Fruit fly (Drosophila melanogaster) whole organism, embryonic: ENCODE measurements around the gene Rpn2.

ENCODE experiments used
- Abd-B ChIP-seq: fragments of 200-800 bp; sonication (Bioruptor generic); optimal IDR thresholded peaks from 2 replicates; lab custom pipeline; 2018; ENCODE audit warnings: missing biosample characterization, mild to moderate bottlenecking, missing genetic modification characterization, moderate library complexity
- Atf-2 ChIP-seq: fragments of 200-800 bp; sonication (Bioruptor generic); optimal IDR thresholded peaks from 2 replicates; lab custom pipeline; 2016; ENCODE audit warnings: missing biosample characterization, missing genetic modification characterization
- Atf3 ChIP-seq: fragments of 200-800 bp; sonication (Bioruptor generic); optimal IDR thresholded peaks from 3 replicates; lab custom pipeline; 2016; ENCODE audit warnings: missing biosample characterization, missing genetic modification characterization
- Bteb2 ChIP-seq: fragments of 200-800 bp; sonication (Bioruptor generic); optimal IDR thresholded peaks from 2 replicates; lab custom pipeline; 2016; ENCODE audit warnings: missing biosample characterization, missing genetic modification characterization
- CG11695 ChIP-seq: fragments of 200-800 bp; sonication (Bioruptor generic); IDR thresholded peaks from 3 replicates; pipeline ENCODE4 v1.3.6; 2022; ENCODE audit warnings: missing biosample characterization, missing genetic modification characterization
- CG12299 ChIP-seq: fragments of 200-800 bp; sonication (Bioruptor generic); optimal IDR thresholded peaks from 2 replicates; lab custom pipeline; 2018; ENCODE audit warnings: missing biosample characterization, mild to moderate bottlenecking, missing genetic modification characterization
- CG13296 ChIP-seq: fragments of 200-800 bp; sonication (Bioruptor generic); optimal IDR thresholded peaks from 3 replicates; lab custom pipeline; 2018; ENCODE audit warnings: missing biosample characterization, mild to moderate bottlenecking, missing genetic modification characterization
- CG13624 ChIP-seq: fragments of 200-800 bp; sonication (Bioruptor generic); optimal IDR thresholded peaks from 2 replicates; lab custom pipeline; 2016; ENCODE audit warnings: missing biosample characterization, missing genetic modification characterization
- CG14050 ChIP-seq: fragments of 200-800 bp; sonication (Bioruptor generic); IDR thresholded peaks from 3 replicates; pipeline ENCODE4 v1.3.6; 2022; ENCODE audit warnings: missing biosample characterization, missing genetic modification characterization
- CG17359 ChIP-seq: fragments of 200-800 bp; sonication (Bioruptor generic); optimal IDR thresholded peaks from 3 replicates; lab custom pipeline; 2018; ENCODE audit warnings: missing biosample characterization, mild to moderate bottlenecking, missing genetic modification characterization, moderate library complexity
- CG17802 ChIP-seq: fragments of 200-800 bp; sonication (Bioruptor generic); optimal IDR thresholded peaks from 2 replicates; lab custom pipeline; 2018; ENCODE audit warnings: missing biosample characterization, mild to moderate bottlenecking, missing genetic modification characterization, moderate library complexity
- CG18262 ChIP-seq: fragments of 200-800 bp; optimal IDR thresholded peaks from 3 replicates; lab custom pipeline; 2019; ENCODE audit warnings: missing biosample characterization, mild to moderate bottlenecking, missing genetic modification characterization, moderate library complexity
- CG18476 ChIP-seq: fragments of 200-800 bp; sonication (Bioruptor generic); optimal IDR thresholded peaks from 2 replicates; lab custom pipeline; 2016; ENCODE audit warnings: missing biosample characterization, mild to moderate bottlenecking, missing genetic modification characterization
- CG2678 ChIP-seq: fragments of 200-800 bp; sonication (Bioruptor generic); optimal IDR thresholded peaks from 3 replicates; lab custom pipeline; 2019; ENCODE audit warnings: missing biosample characterization, mild to moderate bottlenecking, missing genetic modification characterization, moderate library complexity
- CG31441 ChIP-seq: fragments of 200-800 bp; sonication (Bioruptor generic); IDR thresholded peaks from 2 replicates; pipeline ENCODE4 v1.3.6; 2022; ENCODE audit warnings: missing biosample characterization, missing genetic modification characterization
- CG3163 ChIP-seq: fragments of 200-800 bp; sonication (Bioruptor generic); optimal IDR thresholded peaks from 3 replicates; lab custom pipeline; 2016; ENCODE audit warnings: missing biosample characterization, missing genetic modification characterization
- CG3838 ChIP-seq: fragments of 200-800 bp; sonication (Bioruptor generic); optimal IDR thresholded peaks from 3 replicates; lab custom pipeline; 2016; ENCODE audit warnings: missing biosample characterization, missing genetic modification characterization
- CG4360 ChIP-seq: fragments of 200-800 bp; sonication (Bioruptor generic); IDR thresholded peaks from 2 replicates; pipeline ENCODE4 v1.3.6; 2022; ENCODE audit warnings: missing biosample characterization, missing genetic modification characterization
- CG4424 ChIP-seq: fragments of 200-800 bp; sonication (Bioruptor generic); optimal IDR thresholded peaks from 3 replicates; lab custom pipeline; 2016; ENCODE audit warnings: missing biosample characterization, missing genetic modification characterization
- CG4730 ChIP-seq: fragments of 200-800 bp; sonication (Bioruptor generic); IDR thresholded peaks from 2 replicates; pipeline ENCODE4 v1.3.6; 2022; ENCODE audit warnings: missing biosample characterization, missing genetic modification characterization
- CG6272 ChIP-seq: fragments of 200-800 bp; sonication (Bioruptor generic); IDR thresholded peaks from 2 replicates; pipeline ENCODE4 v1.3.6; 2022; ENCODE audit warnings: missing biosample characterization, missing genetic modification characterization
- CG6683 ChIP-seq: fragments of 200-800 bp; sonication (Bioruptor generic); optimal IDR thresholded peaks from 2 replicates; lab custom pipeline; 2017; ENCODE audit warnings: missing biosample characterization, mild to moderate bottlenecking, missing genetic modification characterization, missing genetic modification reagents
- CG7556 ChIP-seq: fragments of 200-800 bp; sonication (Bioruptor generic); optimal IDR thresholded peaks from 2 replicates; lab custom pipeline; 2017; ENCODE audit warnings: missing biosample characterization, mild to moderate bottlenecking, missing genetic modification characterization
- CG8359 ChIP-seq: fragments of 200-800 bp; sonication (Bioruptor generic); optimal IDR thresholded peaks from 2 replicates; lab custom pipeline; 2017; ENCODE audit warnings: missing biosample characterization, mild to moderate bottlenecking, missing genetic modification characterization, borderline replicate concordance
- CG8388 ChIP-seq: fragments of 200-800 bp; sonication (Bioruptor generic); optimal IDR thresholded peaks from 2 replicates; lab custom pipeline; 2019; ENCODE audit warnings: missing biosample characterization, mild to moderate bottlenecking, missing genetic modification characterization, moderate library complexity
- Ets65A ChIP-seq: fragments of 200-800 bp; sonication (Bioruptor generic); peaks from one replicate; lab custom pipeline; 2016; ENCODE audit warnings: missing biosample characterization, missing genetic modification characterization
- HLH54F ChIP-seq: fragments of 200-800 bp; sonication (Bioruptor generic); optimal IDR thresholded peaks from 3 replicates; lab custom pipeline; 2016; ENCODE audit warnings: missing biosample characterization, missing genetic modification characterization
- Hr39 ChIP-seq: fragments of >200 bp; optimal IDR thresholded peaks from 2 replicates; lab custom pipeline; 2017
- NC2β ChIP-seq: fragments of 200-800 bp; sonication (Bioruptor generic); optimal IDR thresholded peaks from 2 replicates; lab custom pipeline; 2016; ENCODE audit warnings: missing biosample characterization, missing genetic modification characterization
- NFAT ChIP-seq: fragments of 200-800 bp; sonication (Bioruptor generic); IDR thresholded peaks from 2 replicates; pipeline ENCODE4 v1.3.6; 2022; ENCODE audit warnings: missing biosample characterization, missing genetic modification characterization
- Poxn ChIP-seq: fragments of 200-800 bp; sonication (Bioruptor generic); IDR thresholded peaks from 2 replicates; pipeline ENCODE4 v1.3.6; 2022; ENCODE audit warnings: missing biosample characterization, missing genetic modification characterization
- Side ChIP-seq: fragments of 200-800 bp; sonication (Bioruptor generic); optimal IDR thresholded peaks from 2 replicates; lab custom pipeline; 2016; ENCODE audit warnings: missing biosample characterization, missing genetic modification characterization
- Sin3A ChIP-seq: fragments of >200 bp; optimal IDR thresholded peaks from 2 replicates; lab custom pipeline; 2018
- Sry-δ ChIP-seq: fragments of 200-800 bp; sonication (Bioruptor generic); optimal IDR thresholded peaks from 2 replicates; lab custom pipeline; 2016; ENCODE audit warnings: missing biosample characterization, missing genetic modification characterization
- TFAM ChIP-seq: fragments of 200-800 bp; sonication (Bioruptor generic); optimal IDR thresholded peaks from 2 replicates; lab custom pipeline; 2017; ENCODE audit warnings: missing biosample characterization, missing genetic modification characterization, inconsistent platforms
- ab ChIP-seq: fragments of 200-800 bp; sonication (Bioruptor generic); optimal IDR thresholded peaks from 2 replicates; lab custom pipeline; 2016; ENCODE audit warnings: missing biosample characterization, missing genetic modification characterization
- cas ChIP-seq: fragments of 200-800 bp; sonication (Bioruptor generic); IDR thresholded peaks from 2 replicates; pipeline ENCODE4 v1.3.6; 2022; ENCODE audit warnings: missing biosample characterization, missing genetic modification characterization
- chn ChIP-seq: fragments of 200-800 bp; sonication (Bioruptor generic); optimal IDR thresholded peaks from 2 replicates; lab custom pipeline; 2016; ENCODE audit warnings: missing biosample characterization, missing genetic modification characterization
- ci ChIP-seq: fragments of 200-800 bp; sonication (Bioruptor generic); IDR thresholded peaks from 3 replicates; pipeline ENCODE4 v1.3.6; 2022; ENCODE audit warnings: missing biosample characterization, missing genetic modification characterization
- croc ChIP-seq: fragments of 200-800 bp; sonication (Bioruptor generic); conservative IDR thresholded peaks from 3 replicates; pipeline ENCODE4 v1.3.6; 2022; ENCODE audit warnings: missing biosample characterization, missing genetic modification characterization
- emc ChIP-seq: fragments of 200-800 bp; sonication (Bioruptor generic); optimal IDR thresholded peaks from 2 replicates; lab custom pipeline; 2016; ENCODE audit warnings: missing biosample characterization, missing genetic modification characterization
- ems ChIP-seq: fragments of 200-800 bp; sonication (Bioruptor generic); optimal IDR thresholded peaks from 3 replicates; lab custom pipeline; 2016; ENCODE audit warnings: missing biosample characterization, missing genetic modification characterization
- gcm2 ChIP-seq: fragments of 200-800 bp; sonication (Bioruptor generic); optimal IDR thresholded peaks from 2 replicates; lab custom pipeline; 2016; ENCODE audit warnings: missing biosample characterization, missing genetic modification characterization
- jing ChIP-seq: fragments of 200-800 bp; sonication (Bioruptor generic); optimal IDR thresholded peaks from 2 replicates; lab custom pipeline; 2018; ENCODE audit warnings: missing biosample characterization, mild to moderate bottlenecking, missing genetic modification characterization
- lola ChIP-seq, 3 experiments: fragments of >200 bp in 2 of 3; fragments of 200-800 bp in 1 of 3; sonication (Bioruptor generic) in 1 of 3; optimal IDR thresholded peaks; 2 replicates each; lab custom pipeline; 2017 to 2019; ENCODE audit warnings: missing biosample characterization in 3 of 3, missing genetic modification characterization in 3 of 3, mild to moderate bottlenecking in 1 of 3, moderate library complexity in 1 of 3
- mam ChIP-seq: fragments of 200-800 bp; sonication (Bioruptor generic); optimal IDR thresholded peaks from 3 replicates; lab custom pipeline; 2016; ENCODE audit warnings: missing biosample characterization, missing genetic modification characterization
- odd ChIP-seq: fragments of 200-800 bp; sonication (Bioruptor generic); optimal IDR thresholded peaks from 2 replicates; lab custom pipeline; 2017; ENCODE audit warnings: missing biosample characterization, mild to moderate bottlenecking, missing genetic modification characterization
- psq ChIP-seq: fragments of 200-800 bp; sonication (Bioruptor generic); optimal IDR thresholded peaks from 2 replicates; lab custom pipeline; 2017; ENCODE audit warnings: missing biosample characterization, missing genetic modification characterization
- sc ChIP-seq, 3 experiments: fragments of >200 bp in 2 of 3; fragments of 200-800 bp in 1 of 3; sonication (Bioruptor generic) in 1 of 3; optimal IDR thresholded peaks; 2 replicates in 2 of 3; 3 replicates in 1 of 3; lab custom pipeline; 2017; ENCODE audit warnings: mild to moderate bottlenecking in 1 of 3, missing biosample characterization in 1 of 3, missing genetic modification characterization in 1 of 3, missing genetic modification reagents in 1 of 3
- ssp ChIP-seq: fragments of 200-800 bp; sonication (Bioruptor generic); IDR thresholded peaks from 2 replicates; pipeline ENCODE4 v1.3.6; 2022; ENCODE audit warnings: missing biosample characterization, missing genetic modification characterization
- stwl ChIP-seq: fragments of 200-800 bp; sonication (Bioruptor generic); optimal IDR thresholded peaks from 3 replicates; lab custom pipeline; 2018; ENCODE audit warnings: missing biosample characterization, mild to moderate bottlenecking, missing genetic modification characterization, moderate library complexity
- tup ChIP-seq: fragments of 200-800 bp; sonication (Bioruptor generic); optimal IDR thresholded peaks from 2 replicates; lab custom pipeline; 2016; ENCODE audit warnings: missing biosample characterization, mild to moderate bottlenecking, missing genetic modification characterization, moderate library complexity

The Rpn2 gene

DNA sequence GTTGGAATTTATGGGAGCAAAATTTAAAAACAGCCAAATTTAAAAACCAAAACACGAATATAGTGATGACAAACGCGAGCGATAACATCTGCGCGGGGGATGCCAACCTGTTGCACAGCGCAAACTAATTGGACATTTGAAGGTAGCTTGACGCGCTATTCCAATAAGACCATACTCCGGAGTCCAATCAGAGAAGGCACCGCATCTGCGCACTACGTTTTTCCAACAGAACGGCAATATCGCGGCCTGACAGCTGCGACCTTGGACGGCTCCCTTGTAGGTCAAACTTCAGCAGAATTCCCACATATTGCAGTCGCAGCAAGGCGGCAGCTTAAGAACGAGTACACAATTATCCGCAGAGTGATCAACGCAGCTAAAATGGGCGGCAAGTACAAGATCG lies 5.3 kb upstream of the Rpn2 start, which contains the start of the genes CG11882 and Pglym78 (continued):
- TF ChIP-seq lola (GFP tag; optimal IDR thresholded peaks at IDR 0.05; lab: Kevin White, UChicago) (no peak), CG17802 (no peak), CG14050 (GFP tag; lab: Robert Waterston, UW) (no peak), sc (optimal IDR thresholded peaks at IDR 0.05; lab: Kevin White, UChicago) (no peak), sc (GFP tag; optimal IDR thresholded peaks at IDR 0.05; lab: Kevin White, UChicago) (no peak), psq (no peak), CG13624 (peak; percentile 73), CG4424 (peak; percentile 7), Side (GFP tag; lab: Kevin White, UChicago) (peak; percentile 22), Abd-B (no peak), CG18262 (tag; lab: Kevin White, UChicago) (no peak), CG13296 (GFP tag; lab: Kevin White, UChicago) (no peak), Atf-2 (no peak), CG8388 (GFP tag; lab: Kevin White, UChicago) (no peak), ci (GFP tag; lab: Robert Waterston, UW) (peak; percentile 83), CG8359 (GFP tag; lab: Kevin White, UChicago) (no peak), CG12299 (tag; lab: Kevin White, UChicago) (no peak), CG6272 (GFP tag; lab: Robert Waterston, UW) (peak; percentile 41; the same call in 1 of the 2 replicates), ems (no peak), odd (GFP tag; lab: Kevin White, UChicago) (no peak), emc (GFP tag; lab: Kevin White, UChicago) (peak; percentile 28), Sry-δ (GFP tag; lab: Kevin White, UChicago) (peak; percentile 89), CG3163 (GFP tag; lab: Kevin White, UChicago) (peak; percentile 50), croc (GFP tag; lab: Robert Waterston, UW) (no peak), jing (GFP tag; lab: Kevin White, UChicago) (no peak), mam (peak; percentile 72), NC2β (GFP tag; lab: Kevin White, UChicago) (peak; percentile 75), Sin3A (lab: Kevin White, UChicago) (peak; percentile 66), stwl (tag; lab: Kevin White, UChicago) (peak; percentile 90), CG7556 (no peak), CG17359 (tag; lab: Kevin White, UChicago) (peak; percentile 6), CG4360 (no peak; the same call in 1 of the 2 replicates), CG6683 (GFP tag; lab: Kevin White, UChicago) (no peak), CG4730 (GFP tag; lab: Robert Waterston, UW) (peak; percentile 16; the same call in 1 of the 2 replicates), tup (GFP tag; lab: Kevin White, UChicago) (no peak), Atf3 (GFP tag; lab: Kevin White, UChicago) (no peak), CG3838 (no peak), TFAM (GFP tag; lab: Kevin White, UChicago) (no peak), Bteb2 (GFP tag; lab: Kevin White, UChicago) (no peak), cas (GFP tag; lab: Robert Waterston, UW) (no peak), ab (GFP tag; lab: Kevin White, UChicago) (no peak), HLH54F (GFP tag; lab: Kevin White, UChicago) (peak; percentile 44), ssp (GFP tag; lab: Robert Waterston, UW) (peak; percentile 35; the same call in 1 of the 2 replicates), Poxn (GFP tag; lab: Robert Waterston, UW) (no peak), chn (GFP tag; lab: Kevin White, UChicago) (peak; percentile 73), gcm2 (GFP tag; lab: Kevin White, UChicago) (no peak), Ets65A (no peak), CG2678 (tag; lab: Kevin White, UChicago) (no peak), Hr39 (lab: Kevin White, UChicago) (no peak), CG18476 (GFP tag; lab: Kevin White, UChicago) (no peak), NFAT (GFP tag; lab: Robert Waterston, UW) (peak; percentile 56; the same call in 1 of the 2 replicates), CG31441 (no peak), CG11695 (GFP tag; lab: Robert Waterston, UW) (no peak; the same call in 2 of the 3 replicates)
